Worm (Caenorhabditis elegans) whole organism, early embryonic: ENCODE results near the gene fbxc-17.

ENCODE experiments used
- F13C5.2 ChIP-seq: sonication (generic microtip); optimal IDR thresholded peaks from 2 replicates; lab custom pipeline; 2017; ENCODE audit warnings: mild to moderate bottlenecking, missing genetic modification characterization, inconsistent platforms, missing compliant biosample characterization
- ama-1 ChIP-seq: fragments of 150-350 bp; optimal IDR thresholded peaks from 2 replicates; lab custom pipeline; 2014
- ets-7 ChIP-seq: sonication (generic microtip); optimal IDR thresholded peaks from 2 replicates; lab custom pipeline; 2016; ENCODE audit warnings: missing genotype, missing genetic modification characterization, missing compliant biosample characterization
- flt-1 ChIP-seq: fragments of 200-800 bp; sonication (Bioruptor generic); IDR thresholded peaks from 2 replicates; pipeline ENCODE4 v1.3.6; 2022; ENCODE audit warnings: missing genetic modification characterization, missing compliant biosample characterization
- hmbx-1 ChIP-seq: sonication (generic microtip); optimal IDR thresholded peaks from 2 replicates; lab custom pipeline; 2016; ENCODE audit warnings: mild to moderate bottlenecking, missing genetic modification characterization, missing compliant biosample characterization
- hnd-1 ChIP-seq: sonication (generic microtip); optimal IDR thresholded peaks from 2 replicates; lab custom pipeline; 2016; ENCODE audit warnings: missing genetic modification characterization, missing compliant biosample characterization
- scrt-1 ChIP-seq: fragments of 200-800 bp; sonication (Bioruptor generic); IDR thresholded peaks from 2 replicates; pipeline ENCODE4 v1.3.6; 2022; ENCODE audit warnings: missing genetic modification characterization, missing compliant biosample characterization
- tbx-11 ChIP-seq: fragments of 200-800 bp; sonication (Bioruptor generic); IDR thresholded peaks from 2 replicates; pipeline ENCODE4 v1.3.6; 2022; ENCODE audit warnings: missing genetic modification characterization, missing compliant biosample characterization
- tbx-37 ChIP-seq: fragments of 200-800 bp; sonication (Bioruptor generic); conservative IDR thresholded peaks from 2 replicates; pipeline ENCODE4 v1.3.6; 2022; ENCODE audit warnings: missing genetic modification reagents, missing genetic modification characterization, missing compliant biosample characterization
- tra-4 ChIP-seq: sonication (generic microtip); optimal IDR thresholded peaks from 2 replicates; lab custom pipeline; 2017; ENCODE audit warnings: missing genetic modification characterization, missing compliant biosample characterization

ce11 chrII:973999-974398 is 5.0 kb downstream of the fbxc-17 start, which contains the start of gene fbxc-14:
- TF ChIP-seq tra-4 (tag; lab: Kevin White, UChicago) (no peak), tbx-11 (no peak), ets-7 (tag; lab: Kevin White, UChicago) (no peak), ama-1 (no peak), tbx-37 (GFP tag; lab: Robert Waterston, UW) (no peak), scrt-1 (GFP tag; lab: Robert Waterston, UW) (no peak), hnd-1 (no peak), F13C5.2 (tag; lab: Kevin White, UChicago) (no peak), flt-1 (GFP tag; lab: Robert Waterston, UW) (no peak), hmbx-1 (no peak)
